Fruit fly (Drosophila melanogaster) whole organism, embryonic: ENCODE data around the gene alphaCOP.

ENCODE experiments used
- Ada2b ChIP-seq: fragments of 200-800 bp; sonication (Bioruptor generic); IDR thresholded peaks from 2 replicates; pipeline ENCODE4 v1.3.6; 2022; ENCODE audit warnings: missing biosample characterization, missing genetic modification characterization
- BtbVII ChIP-seq: fragments of 200-800 bp; sonication (Bioruptor generic); optimal IDR thresholded peaks from 3 replicates; lab custom pipeline; 2017; ENCODE audit warnings: missing biosample characterization, mild to moderate bottlenecking, missing genetic modification characterization
- CG10366 ChIP-seq: fragments of 200-800 bp; sonication (Bioruptor generic); IDR thresholded peaks from 2 replicates; pipeline ENCODE4 v1.3.6; 2022; ENCODE audit warnings: missing biosample characterization, missing genetic modification characterization
- CG10979 ChIP-seq: fragments of 200-800 bp; sonication (Bioruptor generic); optimal IDR thresholded peaks from 2 replicates; lab custom pipeline; 2018; ENCODE audit warnings: missing biosample characterization, mild to moderate bottlenecking, missing genetic modification characterization, moderate library complexity
- CG13894 ChIP-seq: fragments of 200-800 bp; sonication (Bioruptor generic); optimal IDR thresholded peaks from 3 replicates; lab custom pipeline; 2018; ENCODE audit warnings: missing biosample characterization, mild to moderate bottlenecking, missing genetic modification characterization, moderate library complexity
- CG14050 ChIP-seq: fragments of 200-800 bp; sonication (Bioruptor generic); IDR thresholded peaks from 3 replicates; pipeline ENCODE4 v1.3.6; 2022; ENCODE audit warnings: missing biosample characterization, missing genetic modification characterization
- CG15011 ChIP-seq: fragments of 200-800 bp; sonication (Bioruptor generic); optimal IDR thresholded peaks from 3 replicates; lab custom pipeline; 2018; ENCODE audit warnings: missing biosample characterization, mild to moderate bottlenecking, missing genetic modification characterization
- CG17612 ChIP-seq: fragments of 200-800 bp; sonication (Bioruptor generic); IDR thresholded peaks from 2 replicates; pipeline ENCODE4 v1.3.6; 2022; ENCODE audit warnings: missing biosample characterization, missing genetic modification characterization
- CG17829 ChIP-seq: fragments of 200-800 bp; optimal IDR thresholded peaks from 2 replicates; lab custom pipeline; 2019; ENCODE audit warnings: missing biosample characterization, mild to moderate bottlenecking, missing genetic modification characterization, moderate library complexity
- CG17912 ChIP-seq: fragments of 200-800 bp; sonication (Bioruptor generic); optimal IDR thresholded peaks from 2 replicates; lab custom pipeline; 2018; ENCODE audit warnings: missing biosample characterization, mild to moderate bottlenecking, missing genetic modification characterization
- CG2202 ChIP-seq: fragments of 200-800 bp; sonication (Bioruptor generic); optimal IDR thresholded peaks from 2 replicates; lab custom pipeline; 2018; ENCODE audit warnings: missing biosample characterization, mild to moderate bottlenecking, missing genetic modification characterization
- CG30020 ChIP-seq: fragments of 200-800 bp; optimal IDR thresholded peaks from 2 replicates; lab custom pipeline; 2019; ENCODE audit warnings: missing biosample characterization, mild to moderate bottlenecking, missing genetic modification characterization, moderate library complexity
- CG30403 ChIP-seq: fragments of 200-800 bp; sonication (Bioruptor generic); optimal IDR thresholded peaks from 3 replicates; lab custom pipeline; 2016; ENCODE audit warnings: missing biosample characterization, missing genetic modification characterization
- CG32532 ChIP-seq: fragments of 200-800 bp; sonication (Bioruptor generic); IDR thresholded peaks from 2 replicates; pipeline ENCODE4 v1.3.6; 2022; ENCODE audit warnings: missing biosample characterization, missing genetic modification characterization
- CG3281 ChIP-seq: fragments of 200-800 bp; sonication (Bioruptor generic); optimal IDR thresholded peaks from 3 replicates; lab custom pipeline; 2017; ENCODE audit warnings: missing biosample characterization, mild to moderate bottlenecking, missing genetic modification characterization
- CG4328 ChIP-seq: fragments of 200-800 bp; sonication (Bioruptor generic); optimal IDR thresholded peaks from 3 replicates; lab custom pipeline; 2017; ENCODE audit warnings: missing biosample characterization, missing genetic modification reagents, missing genetic modification characterization
- CG4730 ChIP-seq: fragments of 200-800 bp; sonication (Bioruptor generic); IDR thresholded peaks from 2 replicates; pipeline ENCODE4 v1.3.6; 2022; ENCODE audit warnings: missing biosample characterization, missing genetic modification characterization
- CG7271 ChIP-seq: fragments of 200-800 bp; sonication (Bioruptor generic); optimal IDR thresholded peaks from 2 replicates; lab custom pipeline; 2018; ENCODE audit warnings: missing biosample characterization, mild to moderate bottlenecking, missing genetic modification characterization, moderate library complexity
- CG7357 ChIP-seq: fragments of 200-800 bp; sonication (Bioruptor generic); IDR thresholded peaks from 3 replicates; pipeline ENCODE4 v1.3.6; 2022; ENCODE audit warnings: missing biosample characterization, missing genetic modification characterization
- CG8281 ChIP-seq: fragments of 200-800 bp; sonication (Bioruptor generic); optimal IDR thresholded peaks from 2 replicates; lab custom pipeline; 2018; ENCODE audit warnings: missing biosample characterization, mild to moderate bottlenecking, missing genetic modification characterization, moderate library complexity
- CG8290 ChIP-seq, 3 experiments: fragments of 200-800 bp; sonication (Bioruptor generic); optimal IDR thresholded peaks; 2 replicates each; lab custom pipeline; 2016 to 2019; ENCODE audit warnings: missing biosample characterization in 3 of 3, missing genetic modification characterization in 3 of 3, mild to moderate bottlenecking in 2 of 3, moderate library complexity in 1 of 3
- CkIIα-i1 ChIP-seq: fragments of 200-800 bp; sonication (Bioruptor generic); IDR thresholded peaks from 2 replicates; pipeline ENCODE4 v1.3.6; 2022; ENCODE audit warnings: missing biosample characterization, missing genetic modification characterization
- Elba2 ChIP-seq: fragments of 200-800 bp; sonication (Bioruptor generic); optimal IDR thresholded peaks from 3 replicates; lab custom pipeline; 2016; ENCODE audit warnings: missing biosample characterization, missing genetic modification characterization
- Ets65A ChIP-seq: fragments of 200-800 bp; sonication (Bioruptor generic); peaks from one replicate; lab custom pipeline; 2016; ENCODE audit warnings: missing biosample characterization, missing genetic modification characterization
- Ets97D ChIP-seq: fragments of 200-800 bp; sonication (Bioruptor generic); optimal IDR thresholded peaks from 3 replicates; lab custom pipeline; 2016; ENCODE audit warnings: missing biosample characterization, missing genetic modification characterization
- GATAe ChIP-seq: fragments of 200-800 bp; sonication (Bioruptor generic); conservative IDR thresholded peaks from 2 replicates; pipeline ENCODE4 v1.3.6; 2022; ENCODE audit warnings: missing biosample characterization, missing genetic modification characterization
- Hand ChIP-seq: fragments of 200-800 bp; sonication (Bioruptor generic); optimal IDR thresholded peaks from 2 replicates; lab custom pipeline; 2017; ENCODE audit warnings: mild to moderate bottlenecking, missing biosample characterization, missing genetic modification reagents, missing genetic modification characterization
- Hr51 ChIP-seq, 2 experiments: fragments of 200-800 bp; sonication (Bioruptor generic); optimal IDR thresholded peaks; 2 replicates in 1 of 2; 3 replicates in 1 of 2; lab custom pipeline; 2016 to 2018; ENCODE audit warnings: missing biosample characterization in 2 of 2, missing genetic modification characterization in 2 of 2, mild to moderate bottlenecking in 1 of 2, moderate library complexity in 1 of 2
- Lpt ChIP-seq: fragments of >200 bp; optimal IDR thresholded peaks from 2 replicates; lab custom pipeline; 2018; ENCODE audit warnings: missing biosample characterization, missing genetic modification characterization
- Nf-YC ChIP-seq: fragments of 200-800 bp; optimal IDR thresholded peaks from 3 replicates; lab custom pipeline; 2019; ENCODE audit warnings: missing biosample characterization, mild to moderate bottlenecking, missing genetic modification characterization, moderate library complexity
- Oli ChIP-seq: fragments of 200-800 bp; sonication (Bioruptor generic); optimal IDR thresholded peaks from 2 replicates; lab custom pipeline; 2018; ENCODE audit warnings: missing biosample characterization, mild to moderate bottlenecking, missing genetic modification characterization, moderate library complexity
- Optix ChIP-seq: fragments of 200-800 bp; sonication (Bioruptor generic); IDR thresholded peaks from 3 replicates; pipeline ENCODE4 v1.3.6; 2022; ENCODE audit warnings: missing biosample characterization, missing genetic modification characterization
- Usf ChIP-seq: fragments of 200-800 bp; sonication (Bioruptor generic); optimal IDR thresholded peaks from 2 replicates; lab custom pipeline; 2017; ENCODE audit warnings: missing genotype, missing biosample characterization, missing genetic modification characterization
- Vsx1 ChIP-seq: fragments of 200-800 bp; sonication (Bioruptor generic); optimal IDR thresholded peaks from 2 replicates; lab custom pipeline; 2017; ENCODE audit warnings: missing biosample characterization, mild to moderate bottlenecking, missing genetic modification characterization, missing genetic modification reagents
- Xbp1 ChIP-seq: fragments of 200-800 bp; sonication (Bioruptor generic); optimal IDR thresholded peaks from 3 replicates; lab custom pipeline; 2016; ENCODE audit warnings: missing biosample characterization, mild to moderate bottlenecking, missing genetic modification characterization
- ash1 ChIP-seq: fragments of 200-800 bp; sonication (Bioruptor generic); optimal IDR thresholded peaks from 2 replicates; lab custom pipeline; 2018; ENCODE audit warnings: missing biosample characterization, mild to moderate bottlenecking, missing genetic modification characterization
- chn ChIP-seq: fragments of 200-800 bp; sonication (Bioruptor generic); optimal IDR thresholded peaks from 2 replicates; lab custom pipeline; 2016; ENCODE audit warnings: missing biosample characterization, missing genetic modification characterization
- ci ChIP-seq: fragments of 200-800 bp; sonication (Bioruptor generic); IDR thresholded peaks from 3 replicates; pipeline ENCODE4 v1.3.6; 2022; ENCODE audit warnings: missing biosample characterization, missing genetic modification characterization
- crc ChIP-seq: fragments of 200-800 bp; sonication (Bioruptor generic); optimal IDR thresholded peaks from 2 replicates; lab custom pipeline; 2016; ENCODE audit warnings: missing biosample characterization, missing genetic modification characterization
- croc ChIP-seq: fragments of 200-800 bp; sonication (Bioruptor generic); conservative IDR thresholded peaks from 3 replicates; pipeline ENCODE4 v1.3.6; 2022; ENCODE audit warnings: missing biosample characterization, missing genetic modification characterization
- da ChIP-seq: fragments of 200-800 bp; sonication (Bioruptor generic); optimal IDR thresholded peaks from 2 replicates; lab custom pipeline; 2016; ENCODE audit warnings: missing biosample characterization, missing genetic modification characterization
- dimm ChIP-seq: fragments of 200-800 bp; sonication (Bioruptor generic); IDR thresholded peaks from 2 replicates; pipeline ENCODE4 v1.3.6; 2022; ENCODE audit warnings: missing biosample characterization, missing genetic modification characterization
- lola ChIP-seq, 3 experiments: fragments of >200 bp in 2 of 3; fragments of 200-800 bp in 1 of 3; sonication (Bioruptor generic) in 1 of 3; optimal IDR thresholded peaks; 2 replicates each; lab custom pipeline; 2017 to 2019; ENCODE audit warnings: missing biosample characterization in 3 of 3, missing genetic modification characterization in 3 of 3, mild to moderate bottlenecking in 1 of 3, moderate library complexity in 1 of 3
- mirr ChIP-seq: fragments of 200-800 bp; sonication (Bioruptor generic); optimal IDR thresholded peaks from 3 replicates; lab custom pipeline; 2018; ENCODE audit warnings: missing biosample characterization, mild to moderate bottlenecking, missing genetic modification characterization
- nerfin-1 ChIP-seq: fragments of 200-800 bp; sonication (Bioruptor generic); optimal IDR thresholded peaks from 3 replicates; lab custom pipeline; 2019; ENCODE audit warnings: missing biosample characterization, mild to moderate bottlenecking, missing genetic modification characterization, moderate library complexity
- pnt ChIP-seq: fragments of 200-800 bp; sonication (Bioruptor generic); optimal IDR thresholded peaks from 3 replicates; lab custom pipeline; 2016; ENCODE audit warnings: missing biosample characterization, missing genetic modification characterization
- rib ChIP-seq: fragments of 200-800 bp; sonication (Bioruptor generic); IDR thresholded peaks from 2 replicates; pipeline ENCODE4 v1.3.6; 2022; ENCODE audit warnings: missing biosample characterization, missing genetic modification characterization
- ssp ChIP-seq: fragments of 200-800 bp; sonication (Bioruptor generic); IDR thresholded peaks from 2 replicates; pipeline ENCODE4 v1.3.6; 2022; ENCODE audit warnings: missing biosample characterization, missing genetic modification characterization
- tgo ChIP-seq: fragments of 200-800 bp; sonication (Bioruptor generic); IDR thresholded peaks from 3 replicates; pipeline ENCODE4 v1.3.6; 2022; ENCODE audit warnings: missing biosample characterization, missing genetic modification characterization
- vvl ChIP-seq: fragments of 200-800 bp; sonication (Bioruptor generic); IDR thresholded peaks from 2 replicates; pipeline ENCODE4 v1.3.6; 2022; ENCODE audit warnings: missing biosample characterization, missing genetic modification characterization
- zf30C ChIP-seq: fragments of 200-800 bp; sonication (Bioruptor generic); optimal IDR thresholded peaks from 3 replicates; lab custom pipeline; 2018; ENCODE audit warnings: missing biosample characterization, mild to moderate bottlenecking, missing genetic modification characterization

The alphaCOP gene

dm6 chr3L:1668504-1668903, 23.5 kb upstream of the alphaCOP start, which contains the start of gene RpL23A (continued):
- TF ChIP-seq Elba2 = peak; percentile 72
- no peak for TF ChIP-seq Lpt
- TF ChIP-seq ci = peak; percentile 99
- peak; percentile 78 for TF ChIP-seq Hand (GFP tag; lab: Kevin White, UChicago)
- peak; percentile 76; the same call in 1 of the 2 replicates for TF ChIP-seq CG17612 (GFP tag; lab: Robert Waterston, UW)
- peak; percentile 98 for TF ChIP-seq mirr
- TF ChIP-seq pnt (GFP tag; lab: Kevin White, UChicago) = peak; percentile 90
- peak; percentile 90 for TF ChIP-seq nerfin-1 (tag; lab: Kevin White, UChicago)
- TF ChIP-seq Ets97D (GFP tag; lab: Kevin White, UChicago) = peak; percentile 100
- peak; percentile 90 for TF ChIP-seq tgo
- peak; percentile 94 for TF ChIP-seq CG3281
- TF ChIP-seq CG13894 (tag; lab: Kevin White, UChicago) = peak; percentile 95
- TF ChIP-seq GATAe = peak; percentile 75
- TF ChIP-seq CG8290 (GFP tag; optimal IDR thresholded peaks at IDR 0.05; lab: Kevin White, UChicago) = peak; percentile 95
- TF ChIP-seq CG8290 (tag; optimal IDR thresholded peaks at IDR 0.05; lab: Kevin White, UChicago) = peak; percentile 84 to 99
- TF ChIP-seq CG2202 (tag; lab: Kevin White, UChicago) = peak; percentile 86
- peak; percentile 80 for TF ChIP-seq Nf-YC (tag; lab: Kevin White, UChicago)
- peak; percentile 96 for TF ChIP-seq CG4328 (GFP tag; lab: Kevin White, UChicago)
- TF ChIP-seq CG14050 (GFP tag; lab: Robert Waterston, UW) = peak; percentile 92
- peak; percentile 97 for TF ChIP-seq CG4730 (GFP tag; lab: Robert Waterston, UW)
- peak; percentile 75 for TF ChIP-seq CG8281 (tag; lab: Kevin White, UChicago)
- peak; percentile 100 for TF ChIP-seq Ets65A (GFP tag; lab: Kevin White, UChicago)
- peak in 1 of 3 experiments; percentile 70 for TF ChIP-seq lola (GFP tag; optimal IDR thresholded peaks at IDR 0.05; lab: Kevin White, UChicago)
- TF ChIP-seq Optix (GFP tag; lab: Robert Waterston, UW) = peak; percentile 91
- peak; percentile 84 for TF ChIP-seq Ada2b (GFP tag; lab: Robert Waterston, UW)
- peak; percentile 98 for TF ChIP-seq ash1 (GFP tag; lab: Kevin White, UChicago)
- peak; percentile 79 for TF ChIP-seq Oli (tag; lab: Kevin White, UChicago)
- TF ChIP-seq Xbp1 = peak; percentile 96
- TF ChIP-seq Vsx1 (GFP tag; lab: Kevin White, UChicago) = peak; percentile 98
- peak; percentile 95 for TF ChIP-seq chn (GFP tag; lab: Kevin White, UChicago)
- TF ChIP-seq rib (GFP tag; lab: Robert Waterston, UW) = peak; percentile 93
- TF ChIP-seq CG15011 (GFP tag; lab: Kevin White, UChicago) = peak; percentile 92
- TF ChIP-seq croc (GFP tag; lab: Robert Waterston, UW) = peak; percentile 85
- TF ChIP-seq CkIIα-i1 (GFP tag; lab: Robert Waterston, UW) = peak; percentile 52; the same call in 1 of the 2 replicates
- TF ChIP-seq ssp (GFP tag; lab: Robert Waterston, UW) = peak; percentile 87
- TF ChIP-seq dimm (GFP tag; lab: Robert Waterston, UW) = peak; percentile 82
- TF ChIP-seq zf30C (GFP tag; lab: Kevin White, UChicago) = peak; percentile 59
- peak; percentile 93 for TF ChIP-seq CG10366
- TF ChIP-seq CG7271 (tag; lab: Kevin White, UChicago) = peak; percentile 95
- TF ChIP-seq crc (GFP tag; lab: Kevin White, UChicago) = peak; percentile 95
- TF ChIP-seq BtbVII (GFP tag; lab: Kevin White, UChicago) = peak; percentile 92
- TF ChIP-seq Hr51 (GFP tag; optimal IDR thresholded peaks at IDR 0.05; lab: Kevin White, UChicago) = peak; percentile 79 to 97
- TF ChIP-seq CG10979 (tag; lab: Kevin White, UChicago) = peak; percentile 86
- peak; percentile 97 for TF ChIP-seq CG32532 (GFP tag; lab: Robert Waterston, UW)
- peak; percentile 82 for TF ChIP-seq CG30020 (tag; lab: Kevin White, UChicago)
- peak; percentile 96 for TF ChIP-seq CG17912 (GFP tag; lab: Kevin White, UChicago)
- TF ChIP-seq da = peak; percentile 95
- peak; percentile 94 for TF ChIP-seq Usf
- TF ChIP-seq vvl (GFP tag; lab: Robert Waterston, UW) = peak; percentile 97
- peak; percentile 66 for TF ChIP-seq CG7357 (GFP tag; lab: Robert Waterston, UW)
- TF ChIP-seq CG17829 (tag; lab: Kevin White, UChicago) = peak; percentile 92
- peak; percentile 94 for TF ChIP-seq CG30403
